In the genomic region with DNA sequence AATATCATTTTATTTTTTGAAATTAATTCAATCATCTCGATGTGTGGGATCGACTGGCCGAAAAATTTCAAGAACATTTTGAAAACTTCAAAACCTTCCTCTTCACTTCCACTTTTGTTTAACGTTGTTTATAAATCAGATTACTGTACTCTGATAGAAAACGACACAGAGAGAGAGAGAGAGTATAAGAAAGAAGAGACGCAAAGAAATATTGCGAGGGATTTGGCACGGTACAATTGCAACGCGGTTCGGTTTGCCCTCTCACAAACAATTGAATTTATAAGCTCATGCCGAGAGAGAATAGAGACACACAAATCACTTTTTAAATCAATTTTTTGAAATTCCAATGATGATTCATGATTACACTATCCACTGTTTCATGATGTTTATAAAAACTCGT, we compare ENCODE assay signal across 3 worm cellular contexts.
TF ChIP-seq lines count a peak whose summit lies in the region.

No protein-coding gene starts in this region.

TF ChIP-seq in whole organism, L1 larva, 84 proteins besides CTCF, POLR2A, EP300 and RAD21:
- TF ChIP-seq lin-35 (GFP tag; optimal IDR thresholded peaks at IDR 0.05; lab: Kevin White, UChicago) (no peak), lsy-2 (tag; optimal IDR thresholded peaks at IDR 0.05; lab: Kevin White, UChicago) (peak in 1 of 2 experiments; percentile 57), C16A3.4 (tag; optimal IDR thresholded peaks at IDR 0.05; lab: Kevin White, UChicago) (no peak), dsc-1 (tag; optimal IDR thresholded peaks at IDR 0.05; lab: Kevin White, UChicago) (no peak), snu-23 (GFP tag; optimal IDR thresholded peaks at IDR 0.05; lab: Kevin White, UChicago) (peak; percentile 33)

TF ChIP-seq in whole organism, L3 larva, 47 proteins besides CTCF, POLR2A, EP300 and RAD21:
- TF ChIP-seq snpc-4 (tag; optimal IDR thresholded peaks at IDR 0.05; lab: Kevin White, UChicago) (no peak), fos-1 (tag; optimal IDR thresholded peaks at IDR 0.05; lab: Kevin White, UChicago) (no peak), pha-4 (tag; optimal IDR thresholded peaks at IDR 0.05; lab: Kevin White, UChicago) (peak; percentile 20), nhr-28 (tag; optimal IDR thresholded peaks at IDR 0.05; lab: Kevin White, UChicago) (no peak), jun-1 (tag; optimal IDR thresholded peaks at IDR 0.05; lab: Kevin White, UChicago) (no peak), nhr-23 (tag; optimal IDR thresholded peaks at IDR 0.05; lab: Kevin White, UChicago) (no peak), lsy-12 (tag; optimal IDR thresholded peaks at IDR 0.05; lab: Kevin White, UChicago) (no peak)
TF ChIP-seq in whole organism, L3 larva: peak in this region for 1.

TF ChIP-seq in whole organism, late embryonic, 69 proteins besides CTCF, POLR2A, EP300 and RAD21:
- TF ChIP-seq pax-1 (tag; optimal IDR thresholded peaks at IDR 0.05; lab: Kevin White, UChicago) (peak; percentile 96), nhr-11 (tag; optimal IDR thresholded peaks at IDR 0.05; lab: Kevin White, UChicago) (no peak)
TF ChIP-seq in whole organism, late embryonic: peak in this region for 1.
